Fruit fly (Drosophila melanogaster) S2 (cell line): ENCODE results near the gene CG31740.

Source experiments
- CG8478 ChIP-seq: fragments of >200 bp; optimal IDR thresholded peaks from 2 replicates; lab custom pipeline; 2018
- CTCF ChIP-seq, 2 experiments: fragments of >200 bp; optimal IDR thresholded peaks; 2 replicates each; lab custom pipeline; 2018

dm6 chr2L:17990771-17991170, 18.0 kb upstream of the CG31740 start:
- TF ChIP-seq CG8478 (lab: Kevin White, UChicago) = no peak
- TF ChIP-seq CTCF (optimal IDR thresholded peaks at IDR 0.05; lab: Kevin White, UChicago) = no peak
